Worm (Caenorhabditis elegans) whole organism, L2 larva: Measurements from ENCODE around the gene grl-18.

Source experiments
- C34F6.9 ChIP-seq: fragments of 150-350 bp; optimal IDR thresholded peaks from 2 replicates; lab custom pipeline; 2014; ENCODE audit warnings: missing biosample characterization, missing genetic modification characterization
- F13H6.1 ChIP-seq: sonication (generic microtip); optimal IDR thresholded peaks from 2 replicates; lab custom pipeline; 2016; ENCODE audit warnings: missing genetic modification characterization, missing compliant biosample characterization
- R02D3.7 ChIP-seq: fragments of 150-350 bp; optimal IDR thresholded peaks from 2 replicates; lab custom pipeline; 2014; ENCODE audit warnings: missing biosample characterization, missing genetic modification characterization
- Y55F3AM.14 ChIP-seq: fragments of 200-800 bp; sonication (Bioruptor generic); optimal IDR thresholded peaks from 2 replicates; lab custom pipeline; 2018; ENCODE audit warnings: mild to moderate bottlenecking, missing genetic modification characterization, missing compliant biosample characterization
- ZK546.5 ChIP-seq: sonication (generic microtip); optimal IDR thresholded peaks from 2 replicates; lab custom pipeline; 2017; ENCODE audit warnings: missing biosample characterization, missing genetic modification characterization
- alr-1 ChIP-seq: fragments of 150-350 bp; optimal IDR thresholded peaks from 2 replicates; lab custom pipeline; 2014; ENCODE audit warnings: missing biosample characterization, missing genetic modification characterization
- ama-1 ChIP-seq: fragments of 150-350 bp; optimal IDR thresholded peaks from 2 replicates; lab custom pipeline; 2018; ENCODE audit warnings: inconsistent platforms
- blmp-1 ChIP-seq: sonication (generic microtip); optimal IDR thresholded peaks from 2 replicates; lab custom pipeline; 2017; ENCODE audit warnings: missing genetic modification characterization, mild to moderate bottlenecking, missing compliant biosample characterization, antibody characterized with exemption, moderate library complexity; ENCODE audit not compliant: insufficient read depth
- ceh-16 ChIP-seq: fragments of 150-350 bp; optimal IDR thresholded peaks from 2 replicates; lab custom pipeline; 2014; ENCODE audit warnings: missing biosample characterization, missing genetic modification characterization
- ceh-82 ChIP-seq: fragments of 150-350 bp; optimal IDR thresholded peaks from 2 replicates; lab custom pipeline; 2014; ENCODE audit warnings: missing biosample characterization, missing genetic modification characterization
- crh-2 ChIP-seq: sonication (generic microtip); optimal IDR thresholded peaks from 2 replicates; lab custom pipeline; 2017; ENCODE audit warnings: missing biosample characterization, missing genetic modification characterization
- egl-27 ChIP-seq: sonication (generic microtip); optimal IDR thresholded peaks from 3 replicates; lab custom pipeline; 2017; ENCODE audit warnings: missing biosample characterization, missing genetic modification reagents, missing genetic modification characterization
- elt-1 ChIP-seq: fragments of 150-350 bp; optimal IDR thresholded peaks from 2 replicates; lab custom pipeline; 2014; ENCODE audit warnings: missing biosample characterization, missing genetic modification characterization
- elt-3 ChIP-seq: sonication (generic microtip); optimal IDR thresholded peaks from 2 replicates; lab custom pipeline; 2017; ENCODE audit warnings: missing biosample characterization, missing genetic modification characterization
- fos-1 ChIP-seq: fragments of 150-350 bp; optimal IDR thresholded peaks from 2 replicates; lab custom pipeline; 2014; ENCODE audit warnings: missing biosample characterization, missing genetic modification characterization
- gmeb-1 ChIP-seq: fragments of 150-350 bp; optimal IDR thresholded peaks from 2 replicates; lab custom pipeline; 2014; ENCODE audit warnings: missing biosample characterization, missing genetic modification characterization
- lin-11 ChIP-seq: fragments of 150-350 bp; sonication (generic microtip); optimal IDR thresholded peaks from 2 replicates; lab custom pipeline; 2014; ENCODE audit warnings: missing biosample characterization, missing genetic modification characterization, inconsistent platforms, mixed read lengths
- lin-13 ChIP-seq: fragments of 150-350 bp; optimal IDR thresholded peaks from 2 replicates; lab custom pipeline; 2014; ENCODE audit warnings: missing biosample characterization, missing genetic modification reagents, missing genetic modification characterization
- lin-39 ChIP-seq: fragments of 150-350 bp; optimal IDR thresholded peaks from 2 replicates; lab custom pipeline; 2014; ENCODE audit warnings: missing biosample characterization, missing genetic modification reagents, missing genetic modification characterization
- lsy-2 ChIP-seq, 2 experiments: fragments of 150-350 bp in 1 of 2; sonication (generic microtip) in 1 of 2; optimal IDR thresholded peaks; 2 replicates each; lab custom pipeline; 2014 to 2017; ENCODE audit warnings: missing biosample characterization in 2 of 2, missing genetic modification characterization in 2 of 2
- mab-5 ChIP-seq: fragments of 150-350 bp; optimal IDR thresholded peaks from 2 replicates; lab custom pipeline; 2014; ENCODE audit warnings: missing biosample characterization, missing genetic modification characterization
- mdl-1 ChIP-seq, 2 experiments: fragments of 150-350 bp in 1 of 2; sonication (generic microtip) in 1 of 2; optimal IDR thresholded peaks; 2 replicates each; lab custom pipeline; 2017; ENCODE audit warnings: missing biosample characterization in 2 of 2, missing genetic modification characterization in 2 of 2
- nhr-10 ChIP-seq: sonication (generic microtip); optimal IDR thresholded peaks from 2 replicates; lab custom pipeline; 2017; ENCODE audit warnings: missing biosample characterization, missing genetic modification characterization
- nhr-11 ChIP-seq: fragments of 150-350 bp; optimal IDR thresholded peaks from 2 replicates; lab custom pipeline; 2014; ENCODE audit warnings: missing biosample characterization, missing genetic modification characterization
- nhr-12 ChIP-seq: fragments of 150-350 bp; optimal IDR thresholded peaks from 2 replicates; lab custom pipeline; 2014; ENCODE audit warnings: missing biosample characterization, missing genetic modification characterization
- nhr-129 ChIP-seq: fragments of 150-350 bp; optimal IDR thresholded peaks from 2 replicates; lab custom pipeline; 2014; ENCODE audit warnings: missing biosample characterization, missing genetic modification characterization
- nhr-23 ChIP-seq: fragments of 150-350 bp; optimal IDR thresholded peaks from 2 replicates; lab custom pipeline; 2014; ENCODE audit warnings: missing biosample characterization, missing genetic modification reagents, missing genetic modification characterization
- nhr-237 ChIP-seq: fragments of 150-350 bp; optimal IDR thresholded peaks from 2 replicates; lab custom pipeline; 2014; ENCODE audit warnings: missing biosample characterization, missing genetic modification characterization
- nhr-25 ChIP-seq: fragments of 150-350 bp; sonication (generic microtip); optimal IDR thresholded peaks from 3 replicates; lab custom pipeline; 2014; ENCODE audit warnings: missing biosample characterization, missing genetic modification characterization
- peb-1 ChIP-seq: fragments of 150-350 bp; optimal IDR thresholded peaks from 2 replicates; lab custom pipeline; 2014; ENCODE audit warnings: missing biosample characterization, missing genetic modification characterization
- sem-4 ChIP-seq: fragments of 150-350 bp; optimal IDR thresholded peaks from 2 replicates; lab custom pipeline; 2014; ENCODE audit warnings: missing biosample characterization, missing genetic modification reagents, missing genetic modification characterization
- skn-1 ChIP-seq: sonication (generic microtip); optimal IDR thresholded peaks from 2 replicates; lab custom pipeline; 2017; ENCODE audit warnings: missing biosample characterization, missing genetic modification characterization
- sma-3 ChIP-seq: sonication (generic microtip); optimal IDR thresholded peaks from 2 replicates; lab custom pipeline; 2016; ENCODE audit warnings: missing genetic modification reagents, missing genetic modification characterization, missing compliant biosample characterization
- sma-9 ChIP-seq, 2 experiments: fragments of 150-350 bp in 1 of 2; sonication (generic microtip) in 1 of 2; optimal IDR thresholded peaks; 2 replicates each; lab custom pipeline; 2014 to 2016; ENCODE audit warnings: missing genetic modification characterization in 2 of 2, mild to moderate bottlenecking in 1 of 2, missing biosample characterization in 1 of 2, missing compliant biosample characterization in 1 of 2, missing genetic modification reagents in 1 of 2, moderate library complexity in 1 of 2
- unc-39 ChIP-seq: fragments of 150-350 bp; optimal IDR thresholded peaks from 2 replicates; lab custom pipeline; 2014; ENCODE audit warnings: missing biosample characterization, missing genetic modification characterization
- unc-55 ChIP-seq: fragments of 150-350 bp; sonication (generic microtip); optimal IDR thresholded peaks from 3 replicates; lab custom pipeline; 2014; ENCODE audit warnings: missing biosample characterization, missing genetic modification reagents, missing genetic modification characterization
- unc-62 ChIP-seq: fragments of 150-350 bp; optimal IDR thresholded peaks from 2 replicates; lab custom pipeline; 2014; ENCODE audit warnings: missing biosample characterization, missing genetic modification reagents, missing genetic modification characterization
- zag-1 ChIP-seq: fragments of 150-350 bp; optimal IDR thresholded peaks from 2 replicates; lab custom pipeline; 2014; ENCODE audit warnings: missing biosample characterization, missing genetic modification characterization
- ztf-1 ChIP-seq: fragments of 200-800 bp; sonication (Bioruptor generic); conservative IDR thresholded peaks from 2 replicates; pipeline ENCODE4 v1.3.6; 2022; ENCODE audit warnings: missing genetic modification characterization, missing compliant biosample characterization
- ztf-11 ChIP-seq: sonication (generic microtip); optimal IDR thresholded peaks from 2 replicates; lab custom pipeline; 2017; ENCODE audit warnings: missing biosample characterization, missing genetic modification characterization
- ztf-4 ChIP-seq: fragments of 150-350 bp; optimal IDR thresholded peaks from 2 replicates; lab custom pipeline; 2014; ENCODE audit warnings: missing biosample characterization, missing genetic modification characterization

grl-18 gene

DNA sequence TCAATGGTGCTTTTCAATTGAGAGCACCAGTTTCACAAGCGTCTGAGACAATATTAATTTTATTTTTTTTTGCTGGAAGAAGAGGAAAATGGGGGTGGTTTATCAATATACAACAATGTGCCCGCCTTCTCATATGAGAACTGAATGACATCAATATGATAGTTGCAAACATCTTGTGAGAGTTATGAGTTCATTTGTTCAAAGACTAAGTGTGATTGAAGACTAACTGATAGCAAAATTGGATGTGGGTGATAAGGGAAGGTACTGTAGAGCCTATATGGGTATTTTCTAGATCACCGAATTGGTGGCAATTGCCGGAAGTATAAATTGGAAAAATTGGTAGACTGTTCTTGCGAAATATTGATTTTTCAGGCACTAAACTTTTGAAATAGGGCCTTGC lies 23.9 kb upstream of the grl-18 start:
- TF ChIP-seq crh-2 (tag; lab: Kevin White, UChicago): peak; percentile 3
- TF ChIP-seq blmp-1 (tag; lab: Kevin White, UChicago): no peak
- TF ChIP-seq sma-3 (GFP tag; lab: Kevin White, UChicago): no peak
- peak; percentile 67 for TF ChIP-seq sma-9 (GFP tag; optimal IDR thresholded peaks at IDR 0.05; lab: Kevin White, UChicago)
- TF ChIP-seq sma-9 (tag; optimal IDR thresholded peaks at IDR 0.05; lab: Kevin White, UChicago): no peak
- no peak for TF ChIP-seq elt-1 (tag; lab: Kevin White, UChicago)
- no peak for TF ChIP-seq nhr-237
- TF ChIP-seq mab-5: no peak
- peak; percentile 67 for TF ChIP-seq fos-1 (tag; lab: Kevin White, UChicago)

- TF ChIP-seq fos-1 (tag; lab: Kevin White, UChicago) (peak; percentile 10), crh-2 (tag; lab: Kevin White, UChicago) (peak; percentile 8), lin-11 (tag; lab: Kevin White, UChicago) (no peak)
Observed at ce11 chrV:5511720-5512119, 23.1 kb upstream of the grl-18 start.

DNA sequence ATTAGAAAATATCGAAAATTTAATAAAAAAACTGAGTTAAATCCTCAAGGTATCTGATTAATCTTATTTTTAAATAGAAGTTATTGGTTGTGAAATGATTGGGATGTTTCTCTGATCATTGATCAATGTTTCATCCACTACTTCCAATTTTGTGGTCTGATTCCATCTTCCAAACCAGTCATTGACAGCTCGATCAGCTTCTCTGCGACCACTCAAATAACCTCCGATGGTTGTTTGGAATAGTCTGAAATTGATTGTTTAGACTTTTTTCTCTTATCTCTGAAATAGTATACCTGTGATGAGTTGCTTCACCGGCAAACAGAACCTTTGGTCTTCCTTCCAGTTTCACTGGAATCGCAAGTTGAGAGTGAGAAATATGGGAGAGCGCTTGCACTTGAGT lies 21.3 kb upstream of the grl-18 start:
- no peak for TF ChIP-seq unc-62 (GFP tag; lab: Kevin White, UChicago)
- TF ChIP-seq nhr-11 (tag; lab: Kevin White, UChicago): no peak
- peak; percentile 16 for TF ChIP-seq fos-1 (tag; lab: Kevin White, UChicago)
- TF ChIP-seq, all 48 proteins: peak for 1

DNA sequence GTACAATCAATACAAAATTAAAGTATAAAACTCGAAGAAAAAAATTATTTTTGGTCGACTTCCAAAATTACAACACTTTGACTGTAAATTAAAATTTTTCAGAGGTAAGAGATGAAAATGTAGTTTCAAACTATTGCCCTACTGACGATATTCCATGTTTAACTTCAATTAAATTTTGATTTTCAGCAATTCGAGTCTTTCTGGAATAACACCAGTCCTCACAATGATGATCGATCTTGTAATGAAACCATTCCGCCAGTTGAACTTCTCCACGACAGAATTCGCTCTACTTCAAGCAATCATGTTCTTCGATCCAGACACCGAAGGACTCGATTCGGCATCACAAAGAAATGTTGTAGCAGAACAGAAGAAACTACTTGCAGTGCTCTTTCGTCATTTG lies 20.5 kb upstream of the grl-18 start:
- no peak for TF ChIP-seq unc-62 (GFP tag; lab: Kevin White, UChicago)
- no peak for TF ChIP-seq nhr-237
- no peak for TF ChIP-seq ceh-82 (tag; lab: Kevin White, UChicago)
- TF ChIP-seq lin-39 (tag; lab: Kevin White, UChicago): no peak
- no peak for TF ChIP-seq C34F6.9 (tag; lab: Kevin White, UChicago)
- no peak for TF ChIP-seq sem-4 (tag; lab: Kevin White, UChicago)
- TF ChIP-seq lin-13 (GFP tag; lab: Kevin White, UChicago): no peak
- no peak for TF ChIP-seq ztf-11 (tag; lab: Kevin White, UChicago)
- no peak for TF ChIP-seq ZK546.5 (tag; lab: Kevin White, UChicago)
- no peak for TF ChIP-seq R02D3.7 (tag; lab: Kevin White, UChicago)
- no peak for TF ChIP-seq mdl-1 (tag; optimal IDR thresholded peaks at IDR 0.05; lab: Kevin White, UChicago)
- no peak for TF ChIP-seq ztf-1 (GFP tag; lab: Robert Waterston, UW)
- no peak for TF ChIP-seq unc-55 (GFP tag; lab: Kevin White, UChicago)

- TF ChIP-seq sma-3 (GFP tag; lab: Kevin White, UChicago) (peak; percentile 90), zag-1 (peak; percentile 43), blmp-1 (tag; lab: Kevin White, UChicago) (peak; percentile 26), nhr-12 (tag; lab: Kevin White, UChicago) (peak; percentile 37), egl-27 (tag; lab: Kevin White, UChicago) (peak; percentile 73), gmeb-1 (peak; percentile 90), ceh-82 (tag; lab: Kevin White, UChicago) (peak; percentile 50), crh-2 (tag; lab: Kevin White, UChicago) (peak; percentile 93), nhr-11 (tag; lab: Kevin White, UChicago) (no peak), lin-11 (tag; lab: Kevin White, UChicago) (peak; percentile 97), ceh-16 (peak; percentile 61), unc-39 (tag; lab: Kevin White, UChicago) (no peak), C34F6.9 (tag; lab: Kevin White, UChicago) (peak; percentile 96), unc-55 (GFP tag; lab: Kevin White, UChicago) (peak; percentile 95), fos-1 (tag; lab: Kevin White, UChicago) (peak; percentile 49), nhr-129 (peak; percentile 87), nhr-10 (peak; percentile 42), ztf-11 (tag; lab: Kevin White, UChicago) (no peak), R02D3.7 (tag; lab: Kevin White, UChicago) (peak; percentile 36), ztf-4 (tag; lab: Kevin White, UChicago) (peak; percentile 66), nhr-23 (tag; lab: Kevin White, UChicago) (no peak), nhr-25 (tag; lab: Kevin White, UChicago) (peak; percentile 85), F13H6.1 (peak; percentile 88), lsy-2 (tag; optimal IDR thresholded peaks at IDR 0.05; lab: Kevin White, UChicago) (peak; percentile 89 to 93), lin-13 (GFP tag; lab: Kevin White, UChicago) (peak; percentile 83), sem-4 (tag; lab: Kevin White, UChicago) (peak; percentile 84), unc-62 (GFP tag; lab: Kevin White, UChicago) (peak; percentile 22), skn-1 (tag; lab: Kevin White, UChicago) (no peak), ZK546.5 (tag; lab: Kevin White, UChicago) (no peak), Y55F3AM.14 (GFP tag; lab: Kevin White, UChicago) (peak; percentile 99), ama-1 (peak; percentile 7), lin-39 (tag; lab: Kevin White, UChicago) (no peak), elt-3 (no peak), peb-1 (tag; lab: Kevin White, UChicago) (no peak), alr-1 (tag; lab: Kevin White, UChicago) (no peak)
Observed at ce11 chrV:5504807-5505442, 16.3 kb upstream of the grl-18 start, which contains the start of the genes dnj-19 and nhr-47. TSS of gene dnj-19 (minus strand) at chrV:5504857. TSS of gene nhr-47 (plus strand) at chrV:5505253.
